Fruit fly (Drosophila melanogaster): Measurements from ENCODE around the gene Alp12.
A peak's percentile ranks its signal among the peaks of the same experiment; 100 is the strongest.

The Alp12 gene

DNA sequence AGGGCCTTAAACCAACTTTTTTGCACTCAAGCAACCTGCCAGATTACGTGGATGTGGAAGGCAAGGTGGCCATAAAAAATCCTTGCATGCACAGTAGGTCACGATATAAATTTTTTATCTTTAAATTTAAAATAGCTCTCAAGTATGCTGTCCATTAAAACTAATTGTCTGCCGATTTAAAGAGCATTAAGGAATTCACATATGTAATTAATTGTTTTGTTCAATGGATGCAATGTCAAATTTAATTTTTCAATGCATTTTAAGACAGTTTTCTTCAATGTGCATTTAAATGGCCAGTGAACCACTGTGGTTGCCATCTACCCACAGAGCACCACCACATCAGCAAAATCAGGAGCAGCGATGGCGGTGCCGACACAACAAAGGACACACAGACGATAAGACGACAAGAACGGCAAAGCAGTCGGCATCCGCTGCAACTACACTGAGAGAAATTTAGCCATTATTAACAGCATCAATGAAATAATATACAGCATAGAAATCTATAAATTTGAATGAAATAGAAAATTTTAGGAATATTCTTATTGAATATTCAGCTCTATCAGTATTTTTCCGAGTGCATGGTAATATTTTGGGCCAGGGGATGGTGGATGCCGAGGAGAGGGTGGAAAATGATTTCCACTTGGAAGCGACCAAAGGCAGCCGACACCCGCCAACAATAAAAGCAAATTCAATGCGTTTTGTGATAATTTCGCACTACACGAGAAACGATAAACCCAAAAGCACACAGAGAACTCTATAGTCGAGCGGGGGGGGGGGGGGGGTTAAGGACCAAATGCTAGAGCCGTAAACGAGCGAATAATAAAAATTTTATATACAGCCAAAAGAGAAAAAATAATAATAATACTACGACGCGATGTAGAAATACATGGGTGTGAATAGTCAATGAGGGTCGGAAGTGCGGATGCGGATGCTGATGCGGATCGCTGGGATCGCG is 46.4 kb upstream of the Alp12 start (continued):
- TF ChIP-seq CG6254 (GFP tag; optimal IDR thresholded peaks at IDR 0.05), result peak; percentile 63
- no peak for TF ChIP-seq caup (GFP tag; optimal IDR thresholded peaks at IDR 0.05; ENCODE audit: severe bottlenecking)
- no peak for TF ChIP-seq CG11398 (GFP tag; optimal IDR thresholded peaks at IDR 0.05)
- TF ChIP-seq HLHmδ (GFP tag; optimal IDR thresholded peaks at IDR 0.05), result no peak
- TF ChIP-seq CG31388 (GFP tag; optimal IDR thresholded peaks at IDR 0.05), result no peak
- TF ChIP-seq CG7786 (GFP tag; optimal IDR thresholded peaks at IDR 0.05), result no peak
- TF ChIP-seq insv (GFP tag; optimal IDR thresholded peaks at IDR 0.05), result no peak
- TF ChIP-seq Hr78 (GFP tag; optimal IDR thresholded peaks at IDR 0.05), result no peak
- no peak for TF ChIP-seq bigmax (GFP tag; optimal IDR thresholded peaks at IDR 0.05)
- TF ChIP-seq CG17612 (GFP tag; IDR thresholded peaks at IDR 0.05), result no peak
- TF ChIP-seq toy (GFP tag; IDR thresholded peaks at IDR 0.05), result no peak
- no peak for TF ChIP-seq CG13894 (tag; optimal IDR thresholded peaks at IDR 0.05)
- no peak for TF ChIP-seq Dfd (GFP tag; optimal IDR thresholded peaks at IDR 0.05)
- TF ChIP-seq CG13287 (GFP tag; IDR thresholded peaks at IDR 0.05; ENCODE audit: partially characterized antibody), result no peak
- TF ChIP-seq ind (GFP tag; optimal IDR thresholded peaks at IDR 0.05), result peak; percentile 35
- peak; percentile 28 for TF ChIP-seq Asciz (GFP tag; optimal IDR thresholded peaks at IDR 0.05)
- TF ChIP-seq jumu (GFP tag; optimal IDR thresholded peaks at IDR 0.05), result peak; percentile 27
- TF ChIP-seq CG4617 (GFP tag; optimal IDR thresholded peaks at IDR 0.05; ENCODE audit: borderline replicate concordance), result no peak
- no peak for TF ChIP-seq Rx (GFP tag; IDR thresholded peaks at IDR 0.05)
- TF ChIP-seq MTF-1 (GFP tag; optimal IDR thresholded peaks at IDR 0.05; ENCODE audit: borderline replicate concordance), result no peak
- no peak for TF ChIP-seq sc (optimal IDR thresholded peaks at IDR 0.05)
- no peak for TF ChIP-seq sc (GFP tag; optimal IDR thresholded peaks at IDR 0.05)
- peak; percentile 29 for TF ChIP-seq btn (GFP tag; optimal IDR thresholded peaks at IDR 0.05)
- TF ChIP-seq CTCF (GFP tag; optimal IDR thresholded peaks at IDR 0.05), result no peak
- TF ChIP-seq CG18764 (GFP tag; optimal IDR thresholded peaks at IDR 0.05), result peak; percentile 22
- no peak for TF ChIP-seq wek (GFP tag; optimal IDR thresholded peaks at IDR 0.05)
- TF ChIP-seq CG30431 (GFP tag; optimal IDR thresholded peaks at IDR 0.05), result peak; percentile 46
- TF ChIP-seq Spps (tag; optimal IDR thresholded peaks at IDR 0.05), result peak; percentile 36
- no peak for TF ChIP-seq CG3726 (GFP tag; IDR thresholded peaks at IDR 0.05)
- no peak for TF ChIP-seq D19B (GFP tag; optimal IDR thresholded peaks at IDR 0.05)
- no peak for TF ChIP-seq so (GFP tag; IDR thresholded peaks at IDR 0.05)
- no peak for TF ChIP-seq wor (GFP tag; IDR thresholded peaks at IDR 0.05)
- TF ChIP-seq CG11696 (GFP tag; IDR thresholded peaks at IDR 0.05), result no peak
- TF ChIP-seq ranshi (GFP tag; IDR thresholded peaks at IDR 0.05), result no peak; the same call in 1 of the 2 replicates
- 0 out of 2 replicates have a peak, but pooled peaks have one; percentile 23 for TF ChIP-seq gt (GFP tag; IDR thresholded peaks at IDR 0.05)
- no peak for TF ChIP-seq sug (tag; optimal IDR thresholded peaks at IDR 0.05)
- peak; percentile 6 for TF ChIP-seq Bteb2 (GFP tag; optimal IDR thresholded peaks at IDR 0.05)
- peak; percentile 7 for TF ChIP-seq oc (tag; optimal IDR thresholded peaks at IDR 0.05)
- TF ChIP-seq CG11247 (GFP tag; IDR thresholded peaks at IDR 0.05), result peak; percentile 43; the same call in 1 of the 2 replicates
- no peak for TF ChIP-seq CG11085 (GFP tag; IDR thresholded peaks at IDR 0.05)
- peak; percentile 35 for TF ChIP-seq CG6813 (GFP tag; optimal IDR thresholded peaks at IDR 0.05)
- no peak for TF ChIP-seq psq (GFP tag; optimal IDR thresholded peaks at IDR 0.05)
- no peak for TF ChIP-seq Eip74EF (GFP tag; optimal IDR thresholded peaks at IDR 0.05)
- no peak for TF ChIP-seq pzg (GFP tag; optimal IDR thresholded peaks at IDR 0.05)
- no peak for TF ChIP-seq Ravus (GFP tag; IDR thresholded peaks at IDR 0.05)
- TF ChIP-seq Dll (GFP tag; IDR thresholded peaks at IDR 0.05; ENCODE audit: partially characterized antibody), result no peak
- TF ChIP-seq dimm (GFP tag; IDR thresholded peaks at IDR 0.05), result no peak
- TF ChIP-seq ATbp (GFP tag; optimal IDR thresholded peaks at IDR 0.05), result no peak
- TF ChIP-seq ewg (GFP tag; optimal IDR thresholded peaks at IDR 0.05), result peak; percentile 5

Measured in whole organism, embryonic.